Worm (Caenorhabditis elegans) whole organism, L3 larva: ENCODE data around the gene clec-39.

Experiments
- R02D3.7 ChIP-seq: fragments of 150-350 bp; optimal IDR thresholded peaks from 2 replicates; lab custom pipeline; 2014; ENCODE audit warnings: missing biosample characterization, missing genetic modification characterization
- ZK546.5 ChIP-seq: sonication (generic microtip); optimal IDR thresholded peaks from 2 replicates; lab custom pipeline; 2017; ENCODE audit warnings: missing biosample characterization, missing genetic modification characterization
- aly-2 ChIP-seq: fragments of 150-350 bp; optimal IDR thresholded peaks from 2 replicates; lab custom pipeline; 2014; ENCODE audit warnings: missing biosample characterization, missing genetic modification characterization
- ceh-16 ChIP-seq: sonication (generic microtip); optimal IDR thresholded peaks from 2 replicates; lab custom pipeline; 2017; ENCODE audit warnings: missing biosample characterization, missing genetic modification characterization
- ceh-28 ChIP-seq: fragments of 150-350 bp; optimal IDR thresholded peaks from 2 replicates; lab custom pipeline; 2014; ENCODE audit warnings: missing biosample characterization, missing genetic modification reagents, missing genetic modification characterization
- ceh-9 ChIP-seq: sonication (generic microtip); optimal IDR thresholded peaks from 2 replicates; lab custom pipeline; 2018; ENCODE audit warnings: missing biosample characterization, missing genetic modification characterization
- daf-12 ChIP-seq: fragments of 150-350 bp; optimal IDR thresholded peaks from 2 replicates; lab custom pipeline; 2014; ENCODE audit warnings: missing biosample characterization, missing genetic modification reagents, missing genetic modification characterization
- egl-27 ChIP-seq: sonication (generic microtip); optimal IDR thresholded peaks from 4 replicates; lab custom pipeline; 2017; ENCODE audit warnings: missing biosample characterization, missing genetic modification reagents, missing genetic modification characterization
- egl-5 ChIP-seq: fragments of 150-350 bp; optimal IDR thresholded peaks from 2 replicates; lab custom pipeline; 2017; ENCODE audit warnings: missing biosample characterization, missing genetic modification reagents, missing genetic modification characterization, inconsistent platforms
- elt-1 ChIP-seq: fragments of 150-350 bp; optimal IDR thresholded peaks from 2 replicates; lab custom pipeline; 2014; ENCODE audit warnings: missing biosample characterization, missing genetic modification characterization
- elt-2 ChIP-seq: sonication (generic microtip); optimal IDR thresholded peaks from 2 replicates; lab custom pipeline; 2016; ENCODE audit warnings: missing genetic modification reagents, mild to moderate bottlenecking, missing genetic modification characterization, missing compliant biosample characterization
- elt-3 ChIP-seq, 3 experiments: fragments of 150-350 bp in 1 of 3; sonication (generic microtip) in 2 of 3; optimal IDR thresholded peaks; 2 replicates in 2 of 3; 4 replicates in 1 of 3; lab custom pipeline; 2014 to 2017; ENCODE audit warnings: missing biosample characterization in 3 of 3, missing genetic modification characterization in 3 of 3
- eor-1 ChIP-seq, 2 experiments: fragments of 150-350 bp; optimal IDR thresholded peaks; 2 replicates each; lab custom pipeline; 2014 to 2018; ENCODE audit warnings: missing biosample characterization in 2 of 2, missing genetic modification characterization in 2 of 2
- fkh-2 ChIP-seq: fragments of 150-350 bp; optimal IDR thresholded peaks from 2 replicates; lab custom pipeline; 2014; ENCODE audit warnings: missing biosample characterization, missing genetic modification reagents, missing genetic modification characterization
- hmg-11 ChIP-seq: sonication (generic microtip); optimal IDR thresholded peaks from 2 replicates; lab custom pipeline; 2016; ENCODE audit warnings: missing genetic modification characterization, missing compliant biosample characterization
- jun-1 ChIP-seq: fragments of 150-350 bp; optimal IDR thresholded peaks from 2 replicates; lab custom pipeline; 2014; ENCODE audit warnings: missing biosample characterization, missing genetic modification reagents, missing genetic modification characterization
- lin-39 ChIP-seq: fragments of 150-350 bp; optimal IDR thresholded peaks from 2 replicates; lab custom pipeline; 2018; ENCODE audit warnings: missing biosample characterization, missing genetic modification reagents, missing genetic modification characterization
- mdl-1 ChIP-seq: fragments of 150-350 bp; optimal IDR thresholded peaks from 2 replicates; lab custom pipeline; 2014; ENCODE audit warnings: missing biosample characterization, missing genetic modification characterization
- nfya-1 ChIP-seq: sonication (generic microtip); optimal IDR thresholded peaks from 2 replicates; lab custom pipeline; 2017; ENCODE audit warnings: missing genetic modification characterization, mild to moderate bottlenecking, missing compliant biosample characterization, antibody characterized with exemption, moderate library complexity; ENCODE audit not compliant: insufficient read depth
- nhr-11 ChIP-seq: fragments of 150-350 bp; optimal IDR thresholded peaks from 2 replicates; lab custom pipeline; 2014; ENCODE audit warnings: missing biosample characterization, missing genetic modification characterization
- nhr-23 ChIP-seq: fragments of 150-350 bp; optimal IDR thresholded peaks from 2 replicates; lab custom pipeline; 2014; ENCODE audit warnings: missing biosample characterization, missing genetic modification reagents, missing genetic modification characterization
- nhr-25 ChIP-seq: sonication (generic microtip); optimal IDR thresholded peaks from 2 replicates; lab custom pipeline; 2017; ENCODE audit warnings: missing biosample characterization, missing genetic modification characterization
- nhr-28 ChIP-seq: fragments of 150-350 bp; optimal IDR thresholded peaks from 2 replicates; lab custom pipeline; 2014; ENCODE audit warnings: missing biosample characterization, missing genetic modification characterization
- nhr-43 ChIP-seq: sonication (generic microtip); optimal IDR thresholded peaks from 2 replicates; lab custom pipeline; 2016; ENCODE audit warnings: mild to moderate bottlenecking, missing genetic modification characterization, missing compliant biosample characterization; ENCODE audit not compliant: poor library complexity, severe bottlenecking
- nhr-76 ChIP-seq: fragments of 150-350 bp; sonication (generic microtip); optimal IDR thresholded peaks from 5 replicates; lab custom pipeline; 2014; ENCODE audit warnings: missing biosample characterization, missing genetic modification characterization
- nhr-77 ChIP-seq: fragments of 150-350 bp; optimal IDR thresholded peaks from 2 replicates; lab custom pipeline; 2014; ENCODE audit warnings: missing biosample characterization, missing genetic modification characterization
- pha-4 ChIP-seq: fragments of 150-350 bp; optimal IDR thresholded peaks from 2 replicates; lab custom pipeline; 2014; ENCODE audit warnings: missing biosample characterization, missing genetic modification reagents, missing genetic modification characterization
- skn-1 ChIP-seq: fragments of 150-350 bp; optimal IDR thresholded peaks from 2 replicates; lab custom pipeline; 2014; ENCODE audit warnings: missing biosample characterization, missing genetic modification characterization
- snpc-4 ChIP-seq: fragments of 150-350 bp; optimal IDR thresholded peaks from 2 replicates; lab custom pipeline; 2014; ENCODE audit warnings: missing biosample characterization, missing genetic modification characterization
- tbx-2 ChIP-seq: sonication (generic microtip); optimal IDR thresholded peaks from 2 replicates; lab custom pipeline; 2016; ENCODE audit warnings: mild to moderate bottlenecking, missing genetic modification characterization, missing compliant biosample characterization
- unc-39 ChIP-seq: sonication (generic microtip); optimal IDR thresholded peaks from 4 replicates; lab custom pipeline; 2017; ENCODE audit warnings: missing biosample characterization, missing genetic modification characterization
- unc-62 ChIP-seq: fragments of 150-350 bp; sonication (generic microtip); optimal IDR thresholded peaks from 4 replicates; lab custom pipeline; 2014; ENCODE audit warnings: missing biosample characterization, missing genetic modification reagents, missing genetic modification characterization
- ztf-11 ChIP-seq: fragments of 150-350 bp; optimal IDR thresholded peaks from 2 replicates; lab custom pipeline; 2014; ENCODE audit warnings: missing biosample characterization, missing genetic modification characterization
- ztf-4 ChIP-seq: fragments of 150-350 bp; optimal IDR thresholded peaks from 2 replicates; lab custom pipeline; 2014; ENCODE audit warnings: missing biosample characterization, missing genetic modification characterization

Gene clec-39

DNA sequence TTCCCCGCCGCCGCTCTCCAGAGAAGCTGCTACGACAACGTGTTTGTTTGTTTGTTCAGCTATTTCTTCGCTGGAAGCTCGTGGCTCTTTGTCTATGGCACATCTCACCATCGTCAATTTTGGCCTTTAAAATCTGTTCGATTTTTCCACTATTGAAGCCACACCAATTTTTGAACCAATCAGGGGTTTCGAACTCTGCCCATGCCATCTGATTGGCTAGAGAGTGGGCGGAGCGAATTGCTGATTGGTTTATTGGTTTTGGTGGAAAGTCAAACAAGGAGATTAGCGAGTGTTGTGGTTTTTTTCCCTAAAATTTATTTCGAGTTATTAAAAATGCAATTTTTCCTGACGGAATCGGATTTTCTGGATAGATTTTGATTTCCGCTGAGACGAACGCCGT is 17.1 kb downstream of the clec-39 start:
- TF ChIP-seq nfya-1 (tag; lab: Kevin White, UChicago) (peak; percentile 75), aly-2 (no peak)

DNA sequence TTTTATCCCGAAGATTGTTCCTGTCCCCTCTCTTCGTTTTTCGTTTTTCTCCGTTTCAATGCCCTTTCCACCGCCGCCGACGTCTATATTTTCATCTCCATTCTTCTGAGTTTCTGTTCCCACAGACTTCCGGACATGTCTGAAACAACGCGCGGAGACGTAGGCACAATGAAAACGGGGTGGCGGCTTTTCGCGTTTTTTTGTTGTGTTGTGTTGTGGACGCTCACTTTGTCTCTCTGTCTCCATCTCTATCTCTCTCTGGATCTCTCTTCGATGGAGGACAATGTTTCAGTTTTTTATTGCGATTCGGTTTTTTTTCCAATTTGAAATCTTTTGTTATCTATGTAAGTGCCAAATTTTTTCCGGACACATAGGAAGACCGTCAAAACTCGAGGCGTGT is 20.9 kb downstream of the clec-39 start:
- TF ChIP-seq ZK546.5 (tag; lab: Kevin White, UChicago), result no peak
- TF ChIP-seq skn-1, result no peak
- no peak for TF ChIP-seq snpc-4 (tag; lab: Kevin White, UChicago)
- no peak for TF ChIP-seq fkh-2
- no peak for TF ChIP-seq nhr-43 (tag; lab: Kevin White, UChicago)
- TF ChIP-seq elt-1 (tag; lab: Kevin White, UChicago), result no peak
- no peak for TF ChIP-seq unc-39 (tag; lab: Kevin White, UChicago)
- TF ChIP-seq daf-12 (tag; lab: Kevin White, UChicago), result no peak
- TF ChIP-seq egl-27 (tag; lab: Kevin White, UChicago), result no peak
- no peak for TF ChIP-seq elt-3 (tag; optimal IDR thresholded peaks at IDR 0.05; lab: Kevin White, UChicago)
- no peak for TF ChIP-seq ceh-28 (tag; lab: Kevin White, UChicago)

DNA sequence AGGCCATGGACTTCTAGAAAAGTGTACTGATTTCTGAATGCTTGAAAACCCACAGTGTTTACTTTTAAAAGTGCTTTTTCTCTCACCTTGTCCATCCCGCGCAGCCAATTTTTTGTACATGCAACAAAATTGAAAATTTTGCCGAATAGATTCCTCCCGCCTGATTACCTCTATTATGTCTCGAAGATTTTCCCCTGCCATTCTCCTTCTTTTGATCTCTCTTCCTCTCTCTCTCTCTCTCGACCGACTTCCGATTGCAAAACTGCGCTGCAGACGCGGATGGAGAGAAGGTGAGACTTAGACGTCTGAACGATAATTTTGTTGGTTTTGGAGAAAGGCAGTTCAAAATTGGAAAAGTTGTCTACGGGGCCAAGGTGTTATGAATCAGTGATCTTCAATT is 35.4 kb downstream of the clec-39 start:
- TF ChIP-seq nhr-25 (tag; lab: Kevin White, UChicago) (peak; percentile 34), egl-5 (tag; lab: Kevin White, UChicago) (no peak), skn-1 (no peak), ceh-16 (tag; lab: Kevin White, UChicago) (no peak), unc-39 (tag; lab: Kevin White, UChicago) (no peak)

ce11 chrV:16778540-16779280 is 39.6 kb downstream of the clec-39 start:
- TF ChIP-seq nhr-43 (tag; lab: Kevin White, UChicago) (peak; percentile 14), nhr-28 (tag; lab: Kevin White, UChicago) (no peak), nhr-25 (tag; lab: Kevin White, UChicago) (peak; percentile 33), elt-2 (tag; lab: Kevin White, UChicago) (no peak), egl-5 (tag; lab: Kevin White, UChicago) (no peak), elt-1 (tag; lab: Kevin White, UChicago) (peak; percentile 47), skn-1 (no peak), jun-1 (tag; lab: Kevin White, UChicago) (no peak), pha-4 (tag; lab: Kevin White, UChicago) (no peak), tbx-2 (tag; lab: Kevin White, UChicago) (no peak), daf-12 (tag; lab: Kevin White, UChicago) (no peak), mdl-1 (tag; lab: Kevin White, UChicago) (no peak)

- TF ChIP-seq ZK546.5 (tag; lab: Kevin White, UChicago) (no peak), eor-1 (tag; optimal IDR thresholded peaks at IDR 0.05; lab: Kevin White, UChicago) (no peak), elt-2 (tag; lab: Kevin White, UChicago) (no peak), ztf-11 (tag; lab: Kevin White, UChicago) (no peak), elt-1 (tag; lab: Kevin White, UChicago) (no peak), egl-5 (tag; lab: Kevin White, UChicago) (no peak), nhr-23 (tag; lab: Kevin White, UChicago) (no peak), tbx-2 (tag; lab: Kevin White, UChicago) (no peak), ztf-4 (tag; lab: Kevin White, UChicago) (no peak), mdl-1 (tag; lab: Kevin White, UChicago) (no peak), nhr-25 (tag; lab: Kevin White, UChicago) (no peak), lin-39 (no peak), pha-4 (tag; lab: Kevin White, UChicago) (no peak), nhr-11 (no peak)
Measured at ce11 chrV:16779281-16779597, 40.2 kb downstream of the clec-39 start.

DNA sequence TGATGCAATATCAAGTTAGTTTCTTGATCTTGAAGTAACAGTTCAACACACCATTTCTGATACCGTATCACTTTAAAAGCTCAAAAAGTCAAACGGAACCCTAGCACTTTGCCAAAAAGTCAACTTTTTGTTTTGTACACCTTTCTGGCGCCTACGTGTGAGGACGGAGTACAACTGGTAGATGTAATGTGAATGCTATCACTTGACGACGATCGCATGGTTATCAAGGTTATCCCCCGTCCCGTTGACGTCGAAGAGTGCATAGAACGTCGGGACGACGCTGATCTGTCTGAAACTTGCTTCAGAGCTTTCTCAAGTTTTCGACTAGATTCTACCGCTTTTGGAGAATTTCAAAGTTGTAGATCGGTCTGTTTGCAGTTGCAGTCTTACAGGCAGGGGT is 40.9 kb downstream of the clec-39 start:
- no peak for TF ChIP-seq unc-62 (GFP tag; lab: Kevin White, UChicago)
- no peak for TF ChIP-seq nhr-11
- TF ChIP-seq nhr-76 (tag; lab: Kevin White, UChicago), result no peak
- TF ChIP-seq elt-2 (tag; lab: Kevin White, UChicago), result no peak
- TF ChIP-seq ceh-28 (tag; lab: Kevin White, UChicago), result no peak
- TF ChIP-seq jun-1 (tag; lab: Kevin White, UChicago), result no peak
- no peak for TF ChIP-seq egl-27 (tag; lab: Kevin White, UChicago)
- TF ChIP-seq ztf-11 (tag; lab: Kevin White, UChicago), result no peak
- no peak for TF ChIP-seq ceh-9
- TF ChIP-seq nhr-77, result no peak
- no peak for TF ChIP-seq nhr-28 (tag; lab: Kevin White, UChicago)
- no peak for TF ChIP-seq R02D3.7 (tag; lab: Kevin White, UChicago)
- TF ChIP-seq nfya-1 (tag; lab: Kevin White, UChicago), result no peak
- no peak for TF ChIP-seq ceh-16 (tag; lab: Kevin White, UChicago)
- TF ChIP-seq hmg-11 (tag; lab: Kevin White, UChicago), result no peak
